Fruit fly (Drosophila melanogaster): ENCODE measurements around the gene CG42464.

The CG42464 gene

DNA sequence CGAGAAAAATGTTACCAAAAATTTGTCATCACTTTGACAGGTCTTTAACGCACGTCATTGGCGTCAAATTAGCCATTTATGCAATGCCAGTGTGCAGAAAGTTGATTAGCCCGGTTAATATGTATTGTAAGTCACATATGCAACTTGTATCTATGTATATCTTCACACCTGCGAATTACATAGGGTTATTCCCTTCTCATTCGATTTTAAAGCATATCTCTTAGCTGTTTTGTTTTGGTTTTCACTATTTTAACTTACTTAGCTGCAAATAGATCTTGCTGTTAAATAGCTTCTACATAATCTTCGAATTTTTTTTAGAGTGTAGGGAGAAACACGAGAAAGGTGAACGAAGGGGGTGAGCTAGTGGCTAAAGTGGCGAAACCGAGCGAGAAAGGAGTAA, 31.8 kb downstream of the CG42464 start:
- no peak for TF ChIP-seq dmrt93B (GFP tag; optimal IDR thresholded peaks at IDR 0.05)
- TF ChIP-seq sage (GFP tag; optimal IDR thresholded peaks at IDR 0.05), result no peak
- no peak for TF ChIP-seq Dif (GFP tag; optimal IDR thresholded peaks at IDR 0.05; ENCODE audit: partially characterized antibody)

DNA sequence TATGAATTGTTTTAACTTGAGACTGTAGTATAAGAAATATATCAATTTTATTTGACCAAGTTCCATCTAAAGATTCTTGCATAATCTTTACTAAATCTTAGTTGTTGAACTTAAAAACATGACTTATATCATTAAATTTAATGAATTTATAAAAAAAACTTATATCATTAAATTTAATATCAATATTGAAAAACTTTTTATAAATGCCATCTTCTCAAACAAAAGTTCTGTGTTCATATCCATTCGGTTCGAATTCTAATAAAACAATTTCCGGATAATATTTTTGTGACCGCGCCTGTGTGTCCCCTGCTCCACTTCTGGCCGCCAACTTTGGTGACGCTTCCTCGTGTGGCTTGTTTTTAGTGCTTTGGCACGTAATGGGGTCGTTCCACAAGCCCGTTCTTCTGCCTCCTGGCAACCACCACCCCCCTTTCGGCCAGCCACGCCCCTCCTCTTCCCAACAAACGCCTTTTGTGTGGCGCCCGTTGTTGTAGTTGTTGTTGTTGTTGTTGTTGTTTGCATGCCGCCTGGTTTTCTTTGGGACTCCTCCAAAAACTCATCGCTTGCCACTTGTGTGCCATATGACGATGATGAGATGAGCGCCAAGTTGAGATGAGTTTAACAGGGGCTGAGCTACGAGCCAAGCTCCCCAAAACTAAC, 37.9 kb downstream of the CG42464 start:
- TF ChIP-seq CG9705 (GFP tag; optimal IDR thresholded peaks at IDR 0.05), result no peak
- TF ChIP-seq h (GFP tag; optimal IDR thresholded peaks at IDR 0.05), result no peak
- TF ChIP-seq Hr83 (GFP tag; optimal IDR thresholded peaks at IDR 0.05; ENCODE audit: poor library complexity, severe bottlenecking), result no peak
- TF ChIP-seq usp (GFP tag; optimal IDR thresholded peaks at IDR 0.05), result no peak
- TF ChIP-seq dl (GFP tag; optimal IDR thresholded peaks at IDR 0.05; ENCODE audit: insufficient read depth in 1 of 2, partially characterized antibody in 2 of 2), result no peak
- no peak for TF ChIP-seq br (GFP tag; optimal IDR thresholded peaks at IDR 0.05)
- no peak for TF ChIP-seq Jra (GFP tag; optimal IDR thresholded peaks at IDR 0.05)
- TF ChIP-seq Vsx2 (GFP tag; optimal IDR thresholded peaks at IDR 0.05; ENCODE audit: partially characterized antibody), result no peak
- TF ChIP-seq Hnf4 (GFP tag; optimal IDR thresholded peaks at IDR 0.05), result no peak
- TF ChIP-seq sv (GFP tag; optimal IDR thresholded peaks at IDR 0.05), result no peak
- TF ChIP-seq N (GFP tag; optimal IDR thresholded peaks at IDR 0.05), result no peak
- no peak for TF ChIP-seq psq (GFP tag; optimal IDR thresholded peaks at IDR 0.05)
- no peak for TF ChIP-seq lola (GFP tag; optimal IDR thresholded peaks at IDR 0.05)
- TF ChIP-seq GATAd (GFP tag; optimal IDR thresholded peaks at IDR 0.05), result no peak
- TF ChIP-seq dsf (GFP tag; optimal IDR thresholded peaks at IDR 0.05; ENCODE audit: borderline replicate concordance), result no peak
- TF ChIP-seq Rel (GFP tag; optimal IDR thresholded peaks at IDR 0.05), result no peak
- TF ChIP-seq Rel (tag; optimal IDR thresholded peaks at IDR 0.05), result no peak
- TF ChIP-seq ey (GFP tag; optimal IDR thresholded peaks at IDR 0.05), result no peak
- no peak for TF ChIP-seq Dif (GFP tag; optimal IDR thresholded peaks at IDR 0.05; ENCODE audit: partially characterized antibody)
- TF ChIP-seq fru (GFP tag; optimal IDR thresholded peaks at IDR 0.05), result no peak
- no peak for TF ChIP-seq pan (optimal IDR thresholded peaks at IDR 0.05)

DNA sequence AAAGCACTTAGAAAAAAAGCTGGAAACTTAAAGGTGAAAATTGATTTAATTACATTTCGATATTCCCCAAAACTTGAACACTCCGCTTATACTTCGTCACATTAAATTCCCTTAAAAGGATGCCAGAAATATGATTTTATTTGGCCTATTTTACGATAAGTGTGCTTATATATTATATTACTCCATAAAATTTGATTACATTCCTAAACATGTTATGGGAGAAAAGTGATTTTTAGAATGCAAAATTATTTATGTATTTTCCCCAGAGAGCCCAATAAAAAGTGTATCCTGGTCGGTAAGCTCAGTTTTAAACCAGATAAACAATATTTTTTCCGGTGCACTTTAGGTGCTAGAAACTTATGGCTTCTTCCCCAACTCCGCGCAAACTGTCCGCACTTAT, 38.4 kb downstream of the CG42464 start:
- no peak for TF ChIP-seq Myc (optimal IDR thresholded peaks at IDR 0.05)
- TF ChIP-seq dmrt93B (GFP tag; optimal IDR thresholded peaks at IDR 0.05), result no peak
- TF ChIP-seq CrebA (GFP tag; optimal IDR thresholded peaks at IDR 0.05; ENCODE audit: borderline replicate concordance), result no peak
- no peak for TF ChIP-seq woc (GFP tag; optimal IDR thresholded peaks at IDR 0.05)
- no peak for TF ChIP-seq fru (GFP tag; optimal IDR thresholded peaks at IDR 0.05)
- no peak for TF ChIP-seq h (GFP tag; optimal IDR thresholded peaks at IDR 0.05)
- no peak for TF ChIP-seq GATAd (GFP tag; optimal IDR thresholded peaks at IDR 0.05)
- no peak for TF ChIP-seq pan (optimal IDR thresholded peaks at IDR 0.05)
- no peak for TF ChIP-seq Vsx2 (GFP tag; optimal IDR thresholded peaks at IDR 0.05; ENCODE audit: partially characterized antibody)
- no peak for TF ChIP-seq psq (GFP tag; optimal IDR thresholded peaks at IDR 0.05)
- TF ChIP-seq jim (GFP tag; optimal IDR thresholded peaks at IDR 0.05), result no peak
- no peak for TF ChIP-seq ey (GFP tag; optimal IDR thresholded peaks at IDR 0.05)
- TF ChIP-seq sage (GFP tag; optimal IDR thresholded peaks at IDR 0.05), result no peak
- no peak for TF ChIP-seq CG9705 (GFP tag; optimal IDR thresholded peaks at IDR 0.05)
- no peak for TF ChIP-seq Hnf4 (GFP tag; optimal IDR thresholded peaks at IDR 0.05)
- TF ChIP-seq brk (GFP tag; optimal IDR thresholded peaks at IDR 0.05), result no peak
- no peak for TF ChIP-seq dsf (GFP tag; optimal IDR thresholded peaks at IDR 0.05; ENCODE audit: borderline replicate concordance)
- TF ChIP-seq tai (GFP tag; optimal IDR thresholded peaks at IDR 0.05), result no peak
- TF ChIP-seq foxo (GFP tag; optimal IDR thresholded peaks at IDR 0.05), result no peak

DNA sequence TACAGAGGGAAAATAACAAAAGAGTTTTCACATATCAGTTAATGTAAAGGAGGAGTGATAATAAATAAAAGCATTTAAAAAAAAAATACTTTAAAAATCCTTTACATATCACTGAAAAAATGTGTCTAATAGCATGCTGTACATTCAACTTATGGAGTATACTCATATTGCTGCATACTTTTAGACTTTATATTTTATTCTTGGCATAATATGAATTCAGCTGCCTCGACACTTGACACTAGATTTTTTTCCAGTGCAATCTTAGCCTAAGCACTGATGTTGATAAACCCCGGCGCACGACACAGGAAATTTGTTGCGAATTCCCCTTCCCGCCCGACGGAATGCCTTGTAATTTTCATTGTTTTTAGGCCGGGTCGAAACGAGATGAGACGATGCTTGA, 41.2 kb downstream of the CG42464 start:
- TF ChIP-seq Dif (GFP tag; optimal IDR thresholded peaks at IDR 0.05; ENCODE audit: partially characterized antibody) (no peak), psq (GFP tag; optimal IDR thresholded peaks at IDR 0.05) (no peak), pan (optimal IDR thresholded peaks at IDR 0.05) (no peak), sage (GFP tag; optimal IDR thresholded peaks at IDR 0.05) (no peak), GATAd (GFP tag; optimal IDR thresholded peaks at IDR 0.05) (no peak), Dfd (GFP tag; optimal IDR thresholded peaks at IDR 0.05) (no peak), jim (GFP tag; optimal IDR thresholded peaks at IDR 0.05) (no peak)

DNA sequence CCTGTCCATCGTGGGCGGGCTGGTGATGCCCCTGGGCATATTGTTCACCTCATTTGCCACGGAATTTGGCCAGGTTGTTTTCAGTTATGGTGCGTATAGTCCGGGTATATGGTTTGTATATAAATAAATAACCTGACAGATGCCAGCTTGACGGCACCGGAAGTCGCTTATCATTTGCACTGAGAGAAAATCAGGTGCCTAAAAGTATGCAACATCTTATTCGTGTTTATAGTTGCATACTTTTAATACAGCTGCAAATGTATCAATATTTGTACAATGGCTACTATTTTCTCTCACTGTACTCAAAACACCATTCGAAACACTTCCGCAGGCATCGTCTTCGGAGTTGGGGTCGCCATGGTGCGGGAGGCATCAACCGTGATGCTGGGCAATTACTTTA, 49.4 kb downstream of the CG42464 start:
- TF ChIP-seq dl (GFP tag; optimal IDR thresholded peaks at IDR 0.05; ENCODE audit: insufficient read depth in 1 of 2, partially characterized antibody in 2 of 2) (no peak), h (GFP tag; optimal IDR thresholded peaks at IDR 0.05) (peak; percentile 3), Myc (optimal IDR thresholded peaks at IDR 0.05) (peak; percentile 31), rgr (GFP tag; optimal IDR thresholded peaks at IDR 0.05) (peak; percentile 16)

Measured in whole organism, wandering third instar larva.